Fruit fly (Drosophila melanogaster): ENCODE results near the gene E2f1.

E2f1 gene

DNA sequence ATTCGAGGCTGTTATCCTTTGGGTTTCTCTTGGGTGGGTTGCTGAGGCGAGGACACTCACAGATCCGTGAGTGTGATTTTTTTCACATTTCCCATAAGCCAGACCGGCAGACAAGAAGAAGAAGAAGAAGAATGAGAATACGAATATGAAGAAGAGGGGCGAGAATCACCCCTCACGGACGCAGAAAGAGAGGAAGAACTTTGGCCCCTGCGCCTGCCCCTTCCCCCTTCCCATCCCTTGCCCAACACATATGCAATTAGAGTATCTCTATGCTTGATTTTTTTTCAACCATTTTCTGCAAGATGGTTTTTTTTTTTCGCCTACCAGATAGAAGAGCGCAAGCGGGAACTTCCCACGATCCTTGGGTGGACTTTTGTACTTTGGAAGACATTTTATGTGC is 26.0 kb downstream of the E2f1 start:
- TF ChIP-seq dmrt93B (GFP tag; optimal IDR thresholded peaks at IDR 0.05) (no peak), OdsH (GFP tag; optimal IDR thresholded peaks at IDR 0.05) (no peak), psq (GFP tag; optimal IDR thresholded peaks at IDR 0.05) (peak; percentile 59), Abd-B (GFP tag; optimal IDR thresholded peaks at IDR 0.05) (no peak), foxo (GFP tag; optimal IDR thresholded peaks at IDR 0.05) (no peak)

DNA sequence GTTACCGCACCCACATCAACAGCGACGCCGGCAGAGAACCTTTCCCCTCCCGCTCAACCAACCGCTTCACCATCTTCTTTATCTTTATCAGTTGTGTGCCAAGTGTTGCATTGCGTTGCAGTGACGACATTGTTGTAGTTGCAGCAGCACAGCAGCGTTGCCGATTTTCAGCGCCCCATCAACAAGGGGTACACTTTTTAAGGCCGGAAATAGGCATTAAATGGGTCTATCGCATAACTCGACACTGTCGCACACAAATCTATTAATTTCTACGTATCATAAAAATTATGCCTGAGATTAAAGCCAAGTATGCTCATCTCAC is 26.9 kb downstream of the E2f1 start:
- TF ChIP-seq Hnf4 (GFP tag; optimal IDR thresholded peaks at IDR 0.05) (no peak), usp (GFP tag; optimal IDR thresholded peaks at IDR 0.05) (no peak), dl (GFP tag; optimal IDR thresholded peaks at IDR 0.05; ENCODE audit: insufficient read depth in 1 of 2, partially characterized antibody in 2 of 2) (no peak), Hr78 (GFP tag; optimal IDR thresholded peaks at IDR 0.05) (no peak), br (GFP tag; optimal IDR thresholded peaks at IDR 0.05) (no peak), brk (GFP tag; optimal IDR thresholded peaks at IDR 0.05) (no peak), h (GFP tag; optimal IDR thresholded peaks at IDR 0.05) (no peak), lola (GFP tag; optimal IDR thresholded peaks at IDR 0.05) (no peak), CrebA (GFP tag; optimal IDR thresholded peaks at IDR 0.05; ENCODE audit: borderline replicate concordance) (no peak), ey (GFP tag; optimal IDR thresholded peaks at IDR 0.05) (no peak), pan (optimal IDR thresholded peaks at IDR 0.05) (no peak), Myc (optimal IDR thresholded peaks at IDR 0.05) (no peak), Vsx2 (GFP tag; optimal IDR thresholded peaks at IDR 0.05; ENCODE audit: partially characterized antibody) (no peak)

- TF ChIP-seq usp (GFP tag; optimal IDR thresholded peaks at IDR 0.05) = no peak
- peak; percentile 51 for TF ChIP-seq Sp1 (GFP tag; optimal IDR thresholded peaks at IDR 0.05)
- peak; percentile 33 for TF ChIP-seq h (GFP tag; optimal IDR thresholded peaks at IDR 0.05)
- TF ChIP-seq woc (GFP tag; optimal IDR thresholded peaks at IDR 0.05) = peak; percentile 68
- peak; percentile 29 for TF ChIP-seq ey (GFP tag; optimal IDR thresholded peaks at IDR 0.05)
- TF ChIP-seq pan (optimal IDR thresholded peaks at IDR 0.05) = no peak
- no peak for TF ChIP-seq GATAd (GFP tag; optimal IDR thresholded peaks at IDR 0.05)
- TF ChIP-seq psq (GFP tag; optimal IDR thresholded peaks at IDR 0.05) = peak; percentile 44
- TF ChIP-seq sage (GFP tag; optimal IDR thresholded peaks at IDR 0.05) = peak; percentile 64
- TF ChIP-seq HLH106 (tag; optimal IDR thresholded peaks at IDR 0.05) = peak; percentile 61
- TF ChIP-seq OdsH (GFP tag; optimal IDR thresholded peaks at IDR 0.05) = peak; percentile 1
- peak; percentile 65 for TF ChIP-seq Hr83 (GFP tag; optimal IDR thresholded peaks at IDR 0.05; ENCODE audit: poor library complexity, severe bottlenecking)
- TF ChIP-seq dl (GFP tag; optimal IDR thresholded peaks at IDR 0.05; ENCODE audit: insufficient read depth in 1 of 2, partially characterized antibody in 2 of 2) = peak; percentile 71 to 75
- no peak for TF ChIP-seq jim (GFP tag; optimal IDR thresholded peaks at IDR 0.05)
- peak; percentile 88 for TF ChIP-seq Dif (GFP tag; optimal IDR thresholded peaks at IDR 0.05; ENCODE audit: partially characterized antibody)
- peak; percentile 36 to 54 for TF ChIP-seq foxo (GFP tag; optimal IDR thresholded peaks at IDR 0.05)
- no peak for TF ChIP-seq Abd-B (GFP tag; optimal IDR thresholded peaks at IDR 0.05)
- TF ChIP-seq CrebA (GFP tag; optimal IDR thresholded peaks at IDR 0.05; ENCODE audit: borderline replicate concordance) = peak; percentile 54
- no peak for TF ChIP-seq Dfd (GFP tag; optimal IDR thresholded peaks at IDR 0.05)
- peak; percentile 61 for TF ChIP-seq fru (GFP tag; optimal IDR thresholded peaks at IDR 0.05)
- TF ChIP-seq lola (GFP tag; optimal IDR thresholded peaks at IDR 0.05) = no peak
- TF ChIP-seq Vsx2 (GFP tag; optimal IDR thresholded peaks at IDR 0.05; ENCODE audit: partially characterized antibody) = peak; percentile 76
- peak; percentile 2 for TF ChIP-seq dmrt93B (GFP tag; optimal IDR thresholded peaks at IDR 0.05)
- no peak for TF ChIP-seq CG32264 (GFP tag; optimal IDR thresholded peaks at IDR 0.05)
- peak; percentile 5 for TF ChIP-seq dsf (GFP tag; optimal IDR thresholded peaks at IDR 0.05; ENCODE audit: borderline replicate concordance)
- TF ChIP-seq Myc (optimal IDR thresholded peaks at IDR 0.05) = no peak
- TF ChIP-seq rgr (GFP tag; optimal IDR thresholded peaks at IDR 0.05) = peak; percentile 59
- peak; percentile 28 for TF ChIP-seq sv (GFP tag; optimal IDR thresholded peaks at IDR 0.05)
- TF ChIP-seq tai (GFP tag; optimal IDR thresholded peaks at IDR 0.05) = peak; percentile 77
- TF ChIP-seq CG9705 (GFP tag; optimal IDR thresholded peaks at IDR 0.05) = peak; percentile 3
- peak; percentile 56 for TF ChIP-seq Rel (GFP tag; optimal IDR thresholded peaks at IDR 0.05)
- TF ChIP-seq Rel (tag; optimal IDR thresholded peaks at IDR 0.05) = peak; percentile 44
- TF ChIP-seq Mio (GFP tag; optimal IDR thresholded peaks at IDR 0.05) = no peak
- TF ChIP-seq N (GFP tag; optimal IDR thresholded peaks at IDR 0.05) = no peak
- peak; percentile 22 for TF ChIP-seq Hnf4 (GFP tag; optimal IDR thresholded peaks at IDR 0.05)
- TF ChIP-seq br (GFP tag; optimal IDR thresholded peaks at IDR 0.05) = peak; percentile 20
- TF ChIP-seq brk (GFP tag; optimal IDR thresholded peaks at IDR 0.05) = peak; percentile 64
These were observed 27.5 kb downstream of the E2f1 start for dm6 chr3R:21632930-21633780.

Measured in whole organism, wandering third instar larva.